Fruit fly (Drosophila melanogaster) whole organism, embryonic: ENCODE results near the gene CG43755.
A peak's percentile ranks its signal among the peaks of the same experiment; 100 is the strongest.

Source experiments
- Ada2b ChIP-seq: fragments of 200-800 bp; sonication (Bioruptor generic); IDR thresholded peaks from 2 replicates; pipeline ENCODE4 v1.3.6; 2022; ENCODE audit warnings: missing biosample characterization, missing genetic modification characterization
- Awh ChIP-seq: fragments of 200-800 bp; sonication (Bioruptor generic); IDR thresholded peaks from 2 replicates; pipeline ENCODE4, ENCODE4 v1.3.6; 2022; ENCODE audit warnings: missing biosample characterization, missing genetic modification characterization
- BtbVII ChIP-seq: fragments of 200-800 bp; sonication (Bioruptor generic); optimal IDR thresholded peaks from 3 replicates; lab custom pipeline; 2017; ENCODE audit warnings: missing biosample characterization, mild to moderate bottlenecking, missing genetic modification characterization
- CG12104 ChIP-seq: fragments of 200-800 bp; sonication (Bioruptor generic); optimal IDR thresholded peaks from 3 replicates; lab custom pipeline; 2016; ENCODE audit warnings: missing biosample characterization, missing genetic modification characterization
- CG12236 ChIP-seq: fragments of 200-800 bp; sonication (Bioruptor generic); optimal IDR thresholded peaks from 2 replicates; lab custom pipeline; 2016; ENCODE audit warnings: missing biosample characterization, missing genetic modification characterization
- CG12391 ChIP-seq: fragments of 200-800 bp; sonication (Bioruptor generic); optimal IDR thresholded peaks from 3 replicates; lab custom pipeline; 2018; ENCODE audit warnings: missing biosample characterization, mild to moderate bottlenecking, missing genetic modification characterization, moderate library complexity
- CG13624 ChIP-seq: fragments of 200-800 bp; sonication (Bioruptor generic); optimal IDR thresholded peaks from 2 replicates; lab custom pipeline; 2016; ENCODE audit warnings: missing biosample characterization, missing genetic modification characterization
- CG14050 ChIP-seq: fragments of 200-800 bp; sonication (Bioruptor generic); IDR thresholded peaks from 3 replicates; pipeline ENCODE4 v1.3.6; 2022; ENCODE audit warnings: missing biosample characterization, missing genetic modification characterization
- CG15479 ChIP-seq: fragments of 200-800 bp; sonication (Bioruptor generic); optimal IDR thresholded peaks from 3 replicates; lab custom pipeline; 2019; ENCODE audit warnings: missing biosample characterization, mild to moderate bottlenecking, missing genetic modification characterization, moderate library complexity
- CG17612 ChIP-seq: fragments of 200-800 bp; sonication (Bioruptor generic); IDR thresholded peaks from 2 replicates; pipeline ENCODE4 v1.3.6; 2022; ENCODE audit warnings: missing biosample characterization, missing genetic modification characterization
- CG17802 ChIP-seq: fragments of 200-800 bp; sonication (Bioruptor generic); optimal IDR thresholded peaks from 2 replicates; lab custom pipeline; 2018; ENCODE audit warnings: missing biosample characterization, mild to moderate bottlenecking, missing genetic modification characterization, moderate library complexity
- CG18619 ChIP-seq: fragments of 200-800 bp; sonication (Bioruptor generic); optimal IDR thresholded peaks from 3 replicates; lab custom pipeline; 2017; ENCODE audit warnings: missing biosample characterization, mild to moderate bottlenecking, missing genetic modification characterization
- CG3281 ChIP-seq: fragments of 200-800 bp; sonication (Bioruptor generic); optimal IDR thresholded peaks from 3 replicates; lab custom pipeline; 2017; ENCODE audit warnings: missing biosample characterization, mild to moderate bottlenecking, missing genetic modification characterization
- CG4328 ChIP-seq: fragments of 200-800 bp; sonication (Bioruptor generic); optimal IDR thresholded peaks from 3 replicates; lab custom pipeline; 2017; ENCODE audit warnings: missing biosample characterization, missing genetic modification reagents, missing genetic modification characterization
- CG4424 ChIP-seq: fragments of 200-800 bp; sonication (Bioruptor generic); optimal IDR thresholded peaks from 3 replicates; lab custom pipeline; 2016; ENCODE audit warnings: missing biosample characterization, missing genetic modification characterization
- CG5245 ChIP-seq: fragments of 200-800 bp; sonication (Bioruptor generic); optimal IDR thresholded peaks from 3 replicates; lab custom pipeline; 2016; ENCODE audit warnings: missing biosample characterization, missing genetic modification characterization
- CG6654 ChIP-seq: fragments of 200-800 bp; sonication (Bioruptor generic); optimal IDR thresholded peaks from 2 replicates; lab custom pipeline; 2017; ENCODE audit warnings: missing biosample characterization, mild to moderate bottlenecking, missing genetic modification characterization
- CG7372 ChIP-seq: fragments of 200-800 bp; sonication (Bioruptor generic); IDR thresholded peaks from 2 replicates; pipeline ENCODE4 v1.3.6; 2022; ENCODE audit warnings: missing biosample characterization, missing genetic modification characterization
- CG7745 ChIP-seq: fragments of 200-800 bp; sonication (Bioruptor generic); optimal IDR thresholded peaks from 2 replicates; lab custom pipeline; 2018; ENCODE audit warnings: missing biosample characterization, mild to moderate bottlenecking, missing genetic modification characterization, moderate library complexity
- CG8765 ChIP-seq: fragments of 200-800 bp; sonication (Bioruptor generic); IDR thresholded peaks from 2 replicates; pipeline ENCODE4 v1.3.6; 2022; ENCODE audit warnings: missing biosample characterization, missing genetic modification characterization
- CoRest ChIP-seq: fragments of 200-800 bp; sonication (Bioruptor generic); optimal IDR thresholded peaks from 3 replicates; lab custom pipeline; 2018; ENCODE audit warnings: missing biosample characterization, mild to moderate bottlenecking, missing genetic modification characterization, moderate library complexity
- Dek ChIP-seq: fragments of 200-800 bp; sonication (Bioruptor generic); optimal IDR thresholded peaks from 3 replicates; lab custom pipeline; 2019; ENCODE audit warnings: missing biosample characterization, mild to moderate bottlenecking, missing genetic modification characterization, moderate library complexity
- HLH4C ChIP-seq: fragments of 200-800 bp; sonication (Bioruptor generic); IDR thresholded peaks from 3 replicates; pipeline ENCODE4 v1.3.6; 2022; ENCODE audit warnings: missing biosample characterization, missing genetic modification characterization; ENCODE audit not compliant: partially characterized antibody
- Hand ChIP-seq: fragments of 200-800 bp; sonication (Bioruptor generic); optimal IDR thresholded peaks from 2 replicates; lab custom pipeline; 2017; ENCODE audit warnings: mild to moderate bottlenecking, missing biosample characterization, missing genetic modification reagents, missing genetic modification characterization
- Hmr ChIP-seq: fragments of 200-800 bp; sonication (Bioruptor generic); optimal IDR thresholded peaks from 3 replicates; lab custom pipeline; 2017; ENCODE audit warnings: mild to moderate bottlenecking, missing biosample characterization, missing genetic modification reagents, missing genetic modification characterization
- Hr78 ChIP-seq, 2 experiments: fragments of 200-800 bp in 1 of 2; fragments of >200 bp in 1 of 2; sonication (Bioruptor generic) in 1 of 2; optimal IDR thresholded peaks; 2 replicates each; lab custom pipeline; 2017 to 2019; ENCODE audit warnings: missing biosample characterization in 2 of 2, missing genetic modification characterization in 2 of 2, mild to moderate bottlenecking in 1 of 2, moderate library complexity in 1 of 2
- Lim3 ChIP-seq: fragments of 200-800 bp; sonication (Bioruptor generic); IDR thresholded peaks from 2 replicates; pipeline ENCODE4 v1.3.6; 2022; ENCODE audit warnings: missing biosample characterization, missing genetic modification characterization
- Sry-δ ChIP-seq: fragments of 200-800 bp; sonication (Bioruptor generic); optimal IDR thresholded peaks from 2 replicates; lab custom pipeline; 2016; ENCODE audit warnings: missing biosample characterization, missing genetic modification characterization
- Stat92E ChIP-seq, 3 experiments: fragments of >200 bp in 2 of 3; fragments of 200-800 bp in 1 of 3; sonication (Bioruptor generic) in 1 of 3; optimal IDR thresholded peaks; 2 replicates each; lab custom pipeline; 2017 to 2019; ENCODE audit warnings: missing biosample characterization in 3 of 3, missing genetic modification characterization in 3 of 3, mild to moderate bottlenecking in 1 of 3, moderate library complexity in 1 of 3
- Vsx1 ChIP-seq: fragments of 200-800 bp; sonication (Bioruptor generic); optimal IDR thresholded peaks from 2 replicates; lab custom pipeline; 2017; ENCODE audit warnings: missing biosample characterization, mild to moderate bottlenecking, missing genetic modification characterization, missing genetic modification reagents
- al ChIP-seq: fragments of 200-800 bp; sonication (Bioruptor generic); IDR thresholded peaks from 2 replicates; pipeline ENCODE4 v1.3.6; 2022; ENCODE audit warnings: missing biosample characterization, missing genetic modification characterization
- amos ChIP-seq: fragments of 200-800 bp; sonication (Bioruptor generic); IDR thresholded peaks from 2 replicates; pipeline ENCODE4 v1.3.6; 2022; ENCODE audit warnings: missing biosample characterization, missing genetic modification characterization; ENCODE audit not compliant: partially characterized antibody
- cas ChIP-seq: fragments of 200-800 bp; sonication (Bioruptor generic); IDR thresholded peaks from 2 replicates; pipeline ENCODE4 v1.3.6; 2022; ENCODE audit warnings: missing biosample characterization, missing genetic modification characterization
- cato ChIP-seq: fragments of 200-800 bp; sonication (Bioruptor generic); optimal IDR thresholded peaks from 2 replicates; lab custom pipeline; 2016; ENCODE audit warnings: missing biosample characterization, missing genetic modification characterization, borderline replicate concordance
- chif ChIP-seq, 2 experiments: fragments of 200-800 bp; sonication (Bioruptor generic); optimal IDR thresholded peaks; 3 replicates each; lab custom pipeline; 2016; ENCODE audit warnings: missing biosample characterization in 2 of 2, missing genetic modification characterization in 2 of 2
- chn ChIP-seq: fragments of 200-800 bp; sonication (Bioruptor generic); optimal IDR thresholded peaks from 2 replicates; lab custom pipeline; 2016; ENCODE audit warnings: missing biosample characterization, missing genetic modification characterization
- croc ChIP-seq: fragments of 200-800 bp; sonication (Bioruptor generic); conservative IDR thresholded peaks from 3 replicates; pipeline ENCODE4 v1.3.6; 2022; ENCODE audit warnings: missing biosample characterization, missing genetic modification characterization
- danr ChIP-seq: fragments of 200-800 bp; sonication (Bioruptor generic); IDR thresholded peaks from 2 replicates; pipeline ENCODE4 v1.3.6; 2022; ENCODE audit warnings: missing biosample characterization, missing genetic modification characterization
- dimm ChIP-seq: fragments of 200-800 bp; sonication (Bioruptor generic); IDR thresholded peaks from 2 replicates; pipeline ENCODE4 v1.3.6; 2022; ENCODE audit warnings: missing biosample characterization, missing genetic modification characterization
- disco-r ChIP-seq: fragments of 200-800 bp; sonication (Bioruptor generic); optimal IDR thresholded peaks from 2 replicates; lab custom pipeline; 2016; ENCODE audit warnings: missing biosample characterization, missing genetic modification characterization
- gcm ChIP-seq: fragments of 200-800 bp; sonication (Bioruptor generic); optimal IDR thresholded peaks from 2 replicates; lab custom pipeline; 2019; ENCODE audit warnings: missing biosample characterization, mild to moderate bottlenecking, missing genetic modification characterization, moderate library complexity
- maf-S ChIP-seq: fragments of 200-800 bp; sonication (Bioruptor generic); optimal IDR thresholded peaks from 2 replicates; lab custom pipeline; 2016; ENCODE audit warnings: missing biosample characterization, missing genetic modification characterization
- peb ChIP-seq: fragments of 200-800 bp; sonication (Bioruptor generic); IDR thresholded peaks from 2 replicates; pipeline ENCODE4 v1.3.6; 2022; ENCODE audit warnings: missing biosample characterization, missing genetic modification characterization
- tgo ChIP-seq: fragments of 200-800 bp; sonication (Bioruptor generic); IDR thresholded peaks from 3 replicates; pipeline ENCODE4 v1.3.6; 2022; ENCODE audit warnings: missing biosample characterization, missing genetic modification characterization
- tll ChIP-seq, 2 experiments: fragments of 200-800 bp in 1 of 2; fragments of >200 bp in 1 of 2; sonication (Bioruptor generic) in 1 of 2; optimal IDR thresholded peaks; 2 replicates each; lab custom pipeline; 2017 to 2019; ENCODE audit warnings: missing biosample characterization in 2 of 2, missing genetic modification characterization in 2 of 2, mild to moderate bottlenecking in 1 of 2, moderate library complexity in 1 of 2
- tna ChIP-seq: fragments of 200-800 bp; sonication (Bioruptor generic); IDR thresholded peaks from 2 replicates; pipeline ENCODE4 v1.3.6; 2022; ENCODE audit warnings: missing biosample characterization, missing genetic modification characterization; ENCODE audit not compliant: partially characterized antibody
- twi ChIP-seq: fragments of 200-800 bp; optimal IDR thresholded peaks from 2 replicates; lab custom pipeline; 2019; ENCODE audit warnings: missing biosample characterization, mild to moderate bottlenecking, missing genetic modification characterization, moderate library complexity
- tx ChIP-seq: fragments of 200-800 bp; sonication (Bioruptor generic); optimal IDR thresholded peaks from 2 replicates; lab custom pipeline; 2016; ENCODE audit warnings: missing biosample characterization, missing genetic modification characterization
- vfl ChIP-seq: fragments of 200-800 bp; sonication (Bioruptor generic); optimal IDR thresholded peaks from 2 replicates; lab custom pipeline; 2016; ENCODE audit warnings: missing biosample characterization, missing genetic modification characterization
- yki ChIP-seq: fragments of >200 bp; optimal IDR thresholded peaks from 3 replicates; lab custom pipeline; 2018
- z ChIP-seq: fragments of 200-800 bp; sonication (Bioruptor generic); IDR thresholded peaks from 3 replicates; pipeline ENCODE4 v1.3.6; 2022; ENCODE audit warnings: missing biosample characterization, missing genetic modification characterization

CG43755 gene

DNA sequence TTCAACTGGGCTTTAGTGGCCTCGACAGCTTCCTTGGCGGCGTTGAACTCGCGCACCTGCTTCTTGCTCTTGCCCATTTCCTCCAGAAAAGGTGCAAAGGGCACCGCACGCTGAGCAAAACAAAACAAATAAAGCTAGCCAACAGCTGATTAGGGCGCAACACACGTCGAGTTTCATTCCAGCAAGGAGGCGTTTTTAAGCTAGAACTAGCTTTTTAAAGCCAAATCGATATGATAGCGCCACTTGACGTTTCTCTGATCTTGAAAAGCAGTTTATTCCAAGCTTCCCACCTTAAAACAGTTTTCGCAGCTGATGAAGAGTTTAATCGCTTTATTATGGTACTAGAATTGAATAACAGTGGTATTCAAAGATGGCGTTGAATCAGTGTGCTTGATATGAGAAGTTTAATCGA is 46.5 kb downstream of the CG43755 start, which contains the start of gene CG11601 (continued):
- TF ChIP-seq Ada2b (GFP tag; lab: Robert Waterston, UW) (no peak), al (GFP tag; lab: Robert Waterston, UW) (no peak), HLH4C (GFP tag; lab: Robert Waterston, UW) (peak; percentile 51; the same call in 2 of the 3 replicates), Hmr (GFP tag; lab: Kevin White, UChicago) (peak; percentile 31), CG17802 (tag; lab: Kevin White, UChicago) (peak; percentile 15), Hr78 (GFP tag; optimal IDR thresholded peaks at IDR 0.05; lab: Kevin White, UChicago) (peak in 1 of 2 experiments; percentile 1), cas (GFP tag; lab: Robert Waterston, UW) (no peak), CG6654 (GFP tag; lab: Kevin White, UChicago) (no peak), CG4424 (GFP tag; lab: Kevin White, UChicago) (no peak), tx (GFP tag; lab: Kevin White, UChicago) (no peak), CG12391 (tag; lab: Kevin White, UChicago) (peak; percentile 36), CG15479 (no peak), CG5245 (GFP tag; lab: Kevin White, UChicago) (no peak), Vsx1 (GFP tag; lab: Kevin White, UChicago) (no peak), CG3281 (GFP tag; lab: Kevin White, UChicago) (peak; percentile 26), amos (peak; percentile 31; the same call in 1 of the 2 replicates), dimm (no peak), CoRest (tag; lab: Kevin White, UChicago) (peak; percentile 39), CG17612 (GFP tag; lab: Robert Waterston, UW) (no peak), CG12104 (GFP tag; lab: Kevin White, UChicago) (no peak), tna (no peak), tgo (GFP tag; lab: Robert Waterston, UW) (0 out of 3 replicates have a peak, but pooled peaks have one; percentile 14), Sry-δ (GFP tag; lab: Kevin White, UChicago) (peak; percentile 77), tll (GFP tag; optimal IDR thresholded peaks at IDR 0.05; lab: Kevin White, UChicago) (no peak), CG12236 (GFP tag; lab: Kevin White, UChicago) (no peak), cato (GFP tag; lab: Kevin White, UChicago) (no peak), croc (GFP tag; lab: Robert Waterston, UW) (no peak), CG18619 (GFP tag; lab: Kevin White, UChicago) (no peak), gcm (no peak), yki (lab: Kevin White, UChicago) (no peak), CG4328 (GFP tag; lab: Kevin White, UChicago) (no peak), Stat92E (GFP tag; optimal IDR thresholded peaks at IDR 0.05; lab: Kevin White, UChicago) (no peak), CG14050 (no peak), CG8765 (GFP tag; lab: Robert Waterston, UW) (peak; percentile 48; the same call in 1 of the 2 replicates), Hand (GFP tag; lab: Kevin White, UChicago) (no peak), chif (GFP tag; optimal IDR thresholded peaks at IDR 0.05; lab: Kevin White, UChicago) (peak in 1 of 2 experiments; percentile 13), BtbVII (GFP tag; lab: Kevin White, UChicago) (no peak), peb (GFP tag; lab: Robert Waterston, UW) (no peak), disco-r (GFP tag; lab: Kevin White, UChicago) (no peak), Awh (GFP tag; lab: Robert Waterston, UW) (no peak), CG7745 (tag; lab: Kevin White, UChicago) (no peak), twi (tag; lab: Kevin White, UChicago) (no peak), CG13624 (GFP tag; lab: Kevin White, UChicago) (peak; percentile 34), Lim3 (GFP tag; lab: Robert Waterston, UW) (no peak), maf-S (peak; percentile 33), chn (GFP tag; lab: Kevin White, UChicago) (peak; percentile 19), danr (GFP tag; lab: Robert Waterston, UW) (0 out of 2 replicates have a peak, but pooled peaks have one; percentile 11), Dek (tag; lab: Kevin White, UChicago) (no peak), vfl (peak; percentile 18), z (GFP tag; lab: Robert Waterston, UW) (no peak), CG7372 (GFP tag; lab: Robert Waterston, UW) (no peak)
